Worm (Caenorhabditis elegans) whole organism, late embryonic: Measurements from ENCODE around the gene svh-11.

ENCODE experiments used
- C08G9.2 ChIP-seq: sonication (generic microtip); optimal IDR thresholded peaks from 2 replicates; lab custom pipeline; 2016; ENCODE audit warnings: mild to moderate bottlenecking, missing genetic modification characterization, moderate library complexity, missing compliant biosample characterization
- C38D4.7 ChIP-seq: fragments of 200-800 bp; sonication (Bioruptor generic); optimal IDR thresholded peaks from 2 replicates; lab custom pipeline; 2018; ENCODE audit warnings: mild to moderate bottlenecking, missing genetic modification characterization, moderate library complexity, missing compliant biosample characterization
- F13H6.1 ChIP-seq: sonication (generic microtip); optimal IDR thresholded peaks from 2 replicates; lab custom pipeline; 2016; ENCODE audit warnings: missing genetic modification characterization, missing compliant biosample characterization
- K09A11.1 ChIP-seq: sonication (generic microtip); optimal IDR thresholded peaks from 2 replicates; lab custom pipeline; 2017; ENCODE audit warnings: antibody characterized with exemption, mild to moderate bottlenecking, missing genetic modification characterization, missing compliant biosample characterization; ENCODE audit not compliant: insufficient read depth
- T23F11.4 ChIP-seq: fragments of 200-800 bp; sonication (Bioruptor generic); optimal IDR thresholded peaks from 2 replicates; lab custom pipeline; 2018; ENCODE audit warnings: mild to moderate bottlenecking, missing genetic modification characterization, missing compliant biosample characterization
- ahr-1 ChIP-seq: sonication (generic microtip); optimal IDR thresholded peaks from 2 replicates; lab custom pipeline; 2016; ENCODE audit warnings: missing genetic modification characterization, missing compliant biosample characterization
- ceh-14 ChIP-seq: sonication (generic microtip); optimal IDR thresholded peaks from 2 replicates; lab custom pipeline; 2016; ENCODE audit warnings: missing genotype, missing genetic modification characterization, missing compliant biosample characterization
- ceh-18 ChIP-seq: sonication (generic microtip); optimal IDR thresholded peaks from 2 replicates; lab custom pipeline; 2016; ENCODE audit warnings: missing genetic modification characterization, missing compliant biosample characterization
- ceh-19 ChIP-seq: fragments of 200-800 bp; sonication (Bioruptor generic); optimal IDR thresholded peaks from 2 replicates; lab custom pipeline; 2018; ENCODE audit warnings: mild to moderate bottlenecking, missing genetic modification characterization, missing compliant biosample characterization
- ceh-22 ChIP-seq: sonication (generic microtip); optimal IDR thresholded peaks from 2 replicates; lab custom pipeline; 2017; ENCODE audit warnings: missing biosample characterization, missing genetic modification characterization
- ceh-24 ChIP-seq: sonication (generic microtip); optimal IDR thresholded peaks from 2 replicates; lab custom pipeline; 2016; ENCODE audit warnings: mild to moderate bottlenecking, missing genetic modification characterization, missing compliant biosample characterization
- ceh-30 ChIP-seq: fragments of 150-350 bp; optimal IDR thresholded peaks from 2 replicates; lab custom pipeline; 2014; ENCODE audit warnings: missing biosample characterization, missing genetic modification characterization
- ceh-31 ChIP-seq: sonication (generic microtip); optimal IDR thresholded peaks from 2 replicates; lab custom pipeline; 2016; ENCODE audit warnings: missing genetic modification characterization, missing compliant biosample characterization
- ceh-45 ChIP-seq: fragments of 200-800 bp; sonication (Bioruptor generic); IDR thresholded peaks from 2 replicates; pipeline ENCODE4 v1.3.6; 2022; ENCODE audit warnings: missing genetic modification reagents, missing genetic modification characterization, missing compliant biosample characterization
- ceh-9 ChIP-seq: sonication (generic microtip); optimal IDR thresholded peaks from 2 replicates; lab custom pipeline; 2016; ENCODE audit warnings: mild to moderate bottlenecking, missing genetic modification characterization, inconsistent platforms, missing compliant biosample characterization
- dve-1 ChIP-seq: sonication (generic microtip); optimal IDR thresholded peaks from 2 replicates; lab custom pipeline; 2017; ENCODE audit warnings: antibody characterized with exemption, mild to moderate bottlenecking, missing genetic modification characterization, missing compliant biosample characterization
- elt-2 ChIP-seq: sonication (generic microtip); optimal IDR thresholded peaks from 2 replicates; lab custom pipeline; 2016; ENCODE audit warnings: missing genetic modification reagents, missing genetic modification characterization, missing compliant biosample characterization
- elt-4 ChIP-seq: sonication (generic microtip); optimal IDR thresholded peaks from 2 replicates; lab custom pipeline; 2016; ENCODE audit warnings: missing genetic modification characterization, missing compliant biosample characterization
- eyg-1 ChIP-seq: sonication (generic microtip); optimal IDR thresholded peaks from 2 replicates; lab custom pipeline; 2016; ENCODE audit warnings: missing genotype, missing genetic modification characterization, missing compliant biosample characterization
- fkh-6 ChIP-seq: sonication (generic microtip); optimal IDR thresholded peaks from 2 replicates; lab custom pipeline; 2016; ENCODE audit warnings: missing genetic modification characterization, missing compliant biosample characterization
- gmeb-2 ChIP-seq: sonication (generic microtip); optimal IDR thresholded peaks from 2 replicates; lab custom pipeline; 2016; ENCODE audit warnings: missing genetic modification characterization, inconsistent platforms, missing compliant biosample characterization
- madf-2 ChIP-seq: sonication (generic microtip); optimal IDR thresholded peaks from 2 replicates; lab custom pipeline; 2017; ENCODE audit warnings: missing genetic modification characterization, missing compliant biosample characterization
- mec-3 ChIP-seq: sonication (generic microtip); optimal IDR thresholded peaks from 2 replicates; lab custom pipeline; 2016; ENCODE audit warnings: borderline replicate concordance, missing genetic modification characterization, missing compliant biosample characterization
- nfya-1 ChIP-seq: sonication (generic microtip); optimal IDR thresholded peaks from 2 replicates; lab custom pipeline; 2017; ENCODE audit warnings: missing genetic modification characterization, mild to moderate bottlenecking, missing compliant biosample characterization, antibody characterized with exemption, moderate library complexity
- nhr-11 ChIP-seq: fragments of 150-350 bp; optimal IDR thresholded peaks from 2 replicates; lab custom pipeline; 2014; ENCODE audit warnings: missing biosample characterization, missing genetic modification characterization
- npax-4 ChIP-seq: sonication (generic microtip); optimal IDR thresholded peaks from 2 replicates; lab custom pipeline; 2016; ENCODE audit warnings: missing genetic modification characterization, missing compliant biosample characterization
- odd-2 ChIP-seq: sonication (generic microtip); optimal IDR thresholded peaks from 2 replicates; lab custom pipeline; 2017; ENCODE audit warnings: antibody characterized with exemption, mild to moderate bottlenecking, missing genetic modification characterization, missing compliant biosample characterization
- pag-3 ChIP-seq: sonication (generic microtip); optimal IDR thresholded peaks from 2 replicates; lab custom pipeline; 2016; ENCODE audit warnings: missing compliant biosample characterization, missing genetic modification characterization, borderline replicate concordance
- pha-2 ChIP-seq: sonication (generic microtip); optimal IDR thresholded peaks from 2 replicates; lab custom pipeline; 2017; ENCODE audit warnings: mild to moderate bottlenecking, missing genetic modification characterization, missing compliant biosample characterization
- pha-4 ChIP-seq: fragments of 150-350 bp; optimal IDR thresholded peaks from 2 replicates; lab custom pipeline; 2018; ENCODE audit warnings: missing biosample characterization, missing genetic modification reagents, missing genetic modification characterization
- pros-1 ChIP-seq: fragments of 150-350 bp; optimal IDR thresholded peaks from 2 replicates; lab custom pipeline; 2014; ENCODE audit warnings: missing biosample characterization, missing genetic modification reagents, missing genetic modification characterization
- rnt-1 ChIP-seq: sonication (generic microtip); optimal IDR thresholded peaks from 2 replicates; lab custom pipeline; 2016; ENCODE audit warnings: missing genetic modification characterization, missing compliant biosample characterization
- sox-4 ChIP-seq: sonication (generic microtip); optimal IDR thresholded peaks from 2 replicates; lab custom pipeline; 2017; ENCODE audit warnings: mild to moderate bottlenecking, missing genetic modification characterization, inconsistent platforms, missing compliant biosample characterization
- syd-9 ChIP-seq: sonication (generic microtip); optimal IDR thresholded peaks from 2 replicates; lab custom pipeline; 2016; ENCODE audit warnings: mild to moderate bottlenecking, missing genetic modification characterization, moderate library complexity, missing compliant biosample characterization
- tbx-2 ChIP-seq: sonication (generic microtip); optimal IDR thresholded peaks from 2 replicates; lab custom pipeline; 2016; ENCODE audit warnings: missing genetic modification characterization, missing compliant biosample characterization
- tbx-7 ChIP-seq: sonication (generic microtip); optimal IDR thresholded peaks from 2 replicates; lab custom pipeline; 2016; ENCODE audit warnings: missing genotype, missing genetic modification characterization, missing compliant biosample characterization
- unc-42 ChIP-seq: sonication (generic microtip); optimal IDR thresholded peaks from 2 replicates; lab custom pipeline; 2016; ENCODE audit warnings: missing genotype, missing genetic modification characterization, missing compliant biosample characterization

The svh-11 gene

DNA sequence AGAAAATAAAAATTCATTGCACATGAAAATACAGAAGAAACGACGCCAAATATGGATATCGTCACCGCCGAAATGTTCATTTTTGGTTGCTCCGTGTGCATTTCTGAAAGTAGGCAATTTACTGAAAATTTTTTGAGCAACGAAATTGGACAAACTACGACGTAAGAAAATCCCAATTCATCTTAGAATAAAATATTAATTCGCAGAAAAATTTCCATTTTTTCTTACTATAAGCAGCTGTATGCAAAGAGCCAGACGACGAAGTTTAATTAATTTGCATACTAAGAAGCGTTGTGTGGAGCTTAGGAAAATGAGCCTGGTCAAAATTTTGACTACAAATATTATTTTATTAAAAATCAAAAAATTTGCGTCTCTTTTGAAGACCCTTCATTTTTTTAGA, 40.2 kb upstream of the svh-11 start, which contains the start of gene srbc-19:
Gene srbc-19 (minus strand): TSS at position 101 of the 400 bp plus-strand sequence.
- TF ChIP-seq syd-9 (tag; lab: Kevin White, UChicago) (no peak), ceh-31 (no peak), C08G9.2 (no peak), unc-42 (no peak)

DNA sequence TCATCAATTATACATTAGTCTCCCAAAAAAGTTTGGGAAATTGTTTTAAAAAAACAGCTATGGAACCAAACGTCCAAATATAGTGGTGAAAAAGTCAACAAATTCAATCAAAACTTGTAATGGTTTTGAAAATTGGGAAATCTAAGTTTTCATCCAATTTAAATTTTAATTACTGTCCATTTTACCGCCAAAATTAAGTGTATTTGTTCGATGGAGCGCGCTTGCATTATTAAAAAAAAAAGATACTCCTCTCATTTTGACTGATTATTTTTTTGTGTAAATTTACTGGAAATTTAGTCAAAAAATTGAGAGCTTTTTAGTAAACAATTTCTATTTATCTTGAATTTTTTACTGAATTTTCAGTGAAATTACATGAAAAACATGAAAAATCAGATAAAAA, 32.4 kb upstream of the svh-11 start:
- TF ChIP-seq sox-4 (tag; lab: Kevin White, UChicago) (no peak), elt-2 (tag; lab: Kevin White, UChicago) (no peak), elt-4 (tag; lab: Kevin White, UChicago) (no peak), rnt-1 (tag; lab: Kevin White, UChicago) (no peak), ceh-19 (GFP tag; lab: Kevin White, UChicago) (no peak)

DNA sequence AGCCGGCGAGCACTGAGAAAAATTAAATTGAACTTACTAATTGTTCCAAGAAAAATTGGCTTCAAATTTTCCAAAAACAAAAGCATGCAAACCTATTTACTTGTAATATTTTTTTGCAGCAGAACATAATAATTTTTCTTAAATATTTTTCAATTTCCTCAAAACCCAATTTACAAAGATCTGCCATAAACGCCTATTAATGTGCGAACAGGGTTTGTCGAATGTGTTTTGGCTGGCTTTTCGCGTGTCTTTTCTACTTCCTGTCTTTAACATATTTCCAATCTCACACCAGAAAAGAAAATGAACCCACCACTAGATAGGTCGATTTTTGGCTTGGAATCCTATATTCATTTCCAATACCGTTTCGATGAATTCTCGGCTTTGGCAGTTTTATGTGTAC, 31.7 kb upstream of the svh-11 start, which contains the start of gene C45H4.18:
Gene C45H4.18 (plus strand): TSS at position 301 of the 400 bp plus-strand sequence.
- no peak for TF ChIP-seq pros-1
- no peak for TF ChIP-seq pha-4 (tag; lab: Kevin White, UChicago)
- TF ChIP-seq fkh-6 = no peak
- TF ChIP-seq eyg-1 (tag; lab: Kevin White, UChicago) = no peak
- no peak for TF ChIP-seq C38D4.7
- no peak for TF ChIP-seq nhr-11 (tag; lab: Kevin White, UChicago)
- TF ChIP-seq tbx-7 = no peak
- TF ChIP-seq mec-3 = no peak
- no peak for TF ChIP-seq pag-3
- TF ChIP-seq ceh-30 = no peak
- no peak for TF ChIP-seq K09A11.1 (tag; lab: Kevin White, UChicago)
- no peak for TF ChIP-seq madf-2 (tag; lab: Kevin White, UChicago)
- TF ChIP-seq syd-9 (tag; lab: Kevin White, UChicago) = no peak
- no peak for TF ChIP-seq ceh-14 (tag; lab: Kevin White, UChicago)
- TF ChIP-seq ceh-9 = no peak
- no peak for TF ChIP-seq F13H6.1 (tag; lab: Kevin White, UChicago)
- TF ChIP-seq ceh-45 (GFP tag; lab: Robert Waterston, UW) = no peak

DNA sequence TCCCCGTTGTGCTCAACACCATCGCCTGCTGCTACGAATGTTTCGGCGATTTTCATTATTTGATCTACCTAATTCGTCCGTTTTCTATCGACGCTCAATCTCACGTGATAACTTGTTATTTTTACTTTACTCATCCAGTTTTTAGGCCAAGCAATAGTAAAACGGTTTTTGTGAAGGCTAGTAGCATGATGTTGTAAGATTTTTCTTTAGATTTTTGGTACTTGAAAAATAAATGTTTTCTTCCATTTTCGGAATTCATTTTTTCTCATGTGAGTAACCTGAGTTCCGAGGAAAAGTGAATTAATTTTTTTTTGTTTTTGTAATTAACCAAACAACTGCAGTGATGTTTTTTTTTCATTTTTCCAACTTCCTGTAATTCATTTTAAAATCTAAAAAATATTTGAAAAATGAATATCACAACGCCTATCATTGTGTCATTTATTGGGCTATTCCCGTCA, 29.6 kb upstream of the svh-11 start, which contains the start of gene srbc-17:
Gene srbc-17 (plus strand): TSS at position 408 of the 458 bp plus-strand sequence.
- TF ChIP-seq nfya-1 = no peak
- no peak for TF ChIP-seq syd-9 (tag; lab: Kevin White, UChicago)
- TF ChIP-seq gmeb-2 = no peak
- TF ChIP-seq ceh-24 (tag; lab: Kevin White, UChicago) = no peak
- no peak for TF ChIP-seq pha-2 (tag; lab: Kevin White, UChicago)
- TF ChIP-seq T23F11.4 (GFP tag; lab: Kevin White, UChicago) = no peak
- TF ChIP-seq ceh-22 = no peak
- no peak for TF ChIP-seq ceh-30
- TF ChIP-seq ahr-1 (tag; lab: Kevin White, UChicago) = no peak
- no peak for TF ChIP-seq nhr-11 (tag; lab: Kevin White, UChicago)
- no peak for TF ChIP-seq tbx-2 (tag; lab: Kevin White, UChicago)
- no peak for TF ChIP-seq F13H6.1 (tag; lab: Kevin White, UChicago)
- no peak for TF ChIP-seq C08G9.2
- no peak for TF ChIP-seq madf-2 (tag; lab: Kevin White, UChicago)
- no peak for TF ChIP-seq odd-2 (tag; lab: Kevin White, UChicago)
- no peak for TF ChIP-seq ceh-18 (tag; lab: Kevin White, UChicago)
- TF ChIP-seq npax-4 (tag; lab: Kevin White, UChicago) = no peak
- TF ChIP-seq dve-1 (tag; lab: Kevin White, UChicago) = no peak
